Worm (Caenorhabditis elegans) whole organism, L2 larva: Measurements from ENCODE around the gene srt-32.

Experiments used
- C34F6.9 ChIP-seq: fragments of 150-350 bp; optimal IDR thresholded peaks from 2 replicates; lab custom pipeline; 2014; ENCODE audit warnings: missing biosample characterization, missing genetic modification characterization
- alr-1 ChIP-seq: fragments of 150-350 bp; optimal IDR thresholded peaks from 2 replicates; lab custom pipeline; 2014; ENCODE audit warnings: missing biosample characterization, missing genetic modification characterization
- ama-1 ChIP-seq: fragments of 150-350 bp; optimal IDR thresholded peaks from 2 replicates; lab custom pipeline; 2018; ENCODE audit warnings: inconsistent platforms
- ceh-82 ChIP-seq: fragments of 150-350 bp; optimal IDR thresholded peaks from 2 replicates; lab custom pipeline; 2014; ENCODE audit warnings: missing biosample characterization, missing genetic modification characterization
- dmd-4 ChIP-seq: sonication (generic microtip); optimal IDR thresholded peaks from 2 replicates; lab custom pipeline; 2017; ENCODE audit warnings: missing biosample characterization, missing genetic modification characterization
- elt-1 ChIP-seq: fragments of 150-350 bp; optimal IDR thresholded peaks from 2 replicates; lab custom pipeline; 2014; ENCODE audit warnings: missing biosample characterization, missing genetic modification characterization
- elt-3 ChIP-seq: sonication (generic microtip); optimal IDR thresholded peaks from 2 replicates; lab custom pipeline; 2017; ENCODE audit warnings: missing biosample characterization, missing genetic modification characterization
- mdl-1 ChIP-seq, 2 experiments: fragments of 150-350 bp in 1 of 2; sonication (generic microtip) in 1 of 2; optimal IDR thresholded peaks; 2 replicates each; lab custom pipeline; 2017; ENCODE audit warnings: missing biosample characterization in 2 of 2, missing genetic modification characterization in 2 of 2
- skn-1 ChIP-seq: sonication (generic microtip); optimal IDR thresholded peaks from 2 replicates; lab custom pipeline; 2017; ENCODE audit warnings: missing biosample characterization, missing genetic modification characterization
- sma-9 ChIP-seq, 2 experiments: fragments of 150-350 bp in 1 of 2; sonication (generic microtip) in 1 of 2; optimal IDR thresholded peaks; 2 replicates each; lab custom pipeline; 2014 to 2016; ENCODE audit warnings: missing genetic modification characterization in 2 of 2, mild to moderate bottlenecking in 1 of 2, missing biosample characterization in 1 of 2, missing compliant biosample characterization in 1 of 2, missing genetic modification reagents in 1 of 2, moderate library complexity in 1 of 2
- unc-39 ChIP-seq: fragments of 150-350 bp; optimal IDR thresholded peaks from 2 replicates; lab custom pipeline; 2014; ENCODE audit warnings: missing biosample characterization, missing genetic modification characterization
- unc-62 ChIP-seq: fragments of 150-350 bp; optimal IDR thresholded peaks from 2 replicates; lab custom pipeline; 2014; ENCODE audit warnings: missing biosample characterization, missing genetic modification reagents, missing genetic modification characterization

DNA sequence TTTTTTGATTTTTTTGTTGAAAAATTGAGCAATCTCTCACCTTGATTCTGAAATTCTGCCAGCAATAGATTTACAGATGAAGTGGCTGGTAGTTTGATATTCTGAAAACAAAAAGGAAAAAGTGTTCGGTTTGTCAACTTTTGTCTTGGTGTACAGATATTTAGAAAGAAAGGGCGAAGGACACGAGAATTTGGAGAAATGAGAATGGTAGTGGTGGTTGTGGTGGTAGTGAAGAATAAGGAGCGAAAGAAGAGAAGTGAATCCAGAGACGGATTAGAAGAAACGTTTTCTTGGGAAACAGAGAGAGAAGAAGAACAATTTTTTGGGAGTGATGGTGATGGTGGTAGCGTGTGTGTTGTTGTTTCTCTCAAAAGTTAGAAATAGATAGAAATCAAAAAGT lies 20.2 kb downstream of the srt-32 start, which contains the start of gene gar-3:
- no peak for TF ChIP-seq unc-62 (GFP tag; lab: Kevin White, UChicago)
- TF ChIP-seq ceh-82 (tag; lab: Kevin White, UChicago) = no peak
- TF ChIP-seq elt-3 (tag; lab: Kevin White, UChicago) = no peak
- TF ChIP-seq unc-39 = no peak
- TF ChIP-seq dmd-4 = no peak
- TF ChIP-seq ama-1 (lab: Kevin White, UChicago) = no peak
- no peak for TF ChIP-seq C34F6.9 (tag; lab: Kevin White, UChicago)
- no peak for TF ChIP-seq skn-1 (tag; lab: Kevin White, UChicago)
- TF ChIP-seq sma-9 (GFP tag; optimal IDR thresholded peaks at IDR 0.05; lab: Kevin White, UChicago) = no peak
- no peak for TF ChIP-seq sma-9 (tag; optimal IDR thresholded peaks at IDR 0.05; lab: Kevin White, UChicago)
- no peak for TF ChIP-seq elt-1
- no peak for TF ChIP-seq mdl-1 (tag; optimal IDR thresholded peaks at IDR 0.05; lab: Kevin White, UChicago)
- TF ChIP-seq alr-1 = no peak
